Worm (Caenorhabditis elegans): Measurements from ENCODE around the gene kin-16.

Gene kin-16

DNA sequence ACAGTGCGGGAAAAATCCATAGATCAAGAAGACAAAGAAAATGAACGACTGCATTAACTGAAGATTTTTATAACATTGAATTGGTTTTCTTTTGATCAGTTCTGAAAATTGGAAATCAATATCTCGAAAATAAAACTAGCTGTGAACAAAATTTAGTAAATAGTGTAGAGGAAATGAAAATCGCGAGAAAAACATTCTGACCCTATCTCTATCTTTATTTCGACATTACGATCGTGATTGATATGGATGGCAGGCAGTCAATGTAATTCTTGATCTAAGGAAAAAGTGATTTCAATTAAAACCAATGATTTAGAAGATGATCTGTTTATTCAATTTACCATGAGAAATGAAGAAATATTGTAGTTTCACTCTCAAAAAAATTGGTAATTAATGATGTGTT, at the start of gene kin-16:
kin-16 (minus strand) TSS at position 101 of the 400 bp plus-strand sequence.
- TF ChIP-seq M03D4.4 (tag; optimal IDR thresholded peaks at IDR 0.05) (no peak), lsy-2 (tag; optimal IDR thresholded peaks at IDR 0.05) (no peak), sptf-1 (tag; optimal IDR thresholded peaks at IDR 0.05) (no peak), nhr-237 (tag; optimal IDR thresholded peaks at IDR 0.05) (no peak), ces-1 (GFP tag; optimal IDR thresholded peaks at IDR 0.05) (no peak), nhr-76 (tag; optimal IDR thresholded peaks at IDR 0.05) (no peak), lin-32 (GFP tag; optimal IDR thresholded peaks at IDR 0.05) (no peak), nhr-28 (tag; optimal IDR thresholded peaks at IDR 0.05) (no peak), tbx-8 (GFP tag; optimal IDR thresholded peaks at IDR 0.05) (no peak), pha-4 (tag; optimal IDR thresholded peaks at IDR 0.05) (no peak), mab-5 (tag; optimal IDR thresholded peaks at IDR 0.05) (no peak), mep-1 (tag; optimal IDR thresholded peaks at IDR 0.05) (no peak), blmp-1 (tag; optimal IDR thresholded peaks at IDR 0.05) (no peak), zip-8 (tag; optimal IDR thresholded peaks at IDR 0.05) (no peak), unc-120 (tag; optimal IDR thresholded peaks at IDR 0.05; ENCODE audit: poor library complexity, severe bottlenecking) (no peak), elt-3 (tag; optimal IDR thresholded peaks at IDR 0.05) (no peak), snpc-4 (tag; optimal IDR thresholded peaks at IDR 0.05) (no peak)

DNA sequence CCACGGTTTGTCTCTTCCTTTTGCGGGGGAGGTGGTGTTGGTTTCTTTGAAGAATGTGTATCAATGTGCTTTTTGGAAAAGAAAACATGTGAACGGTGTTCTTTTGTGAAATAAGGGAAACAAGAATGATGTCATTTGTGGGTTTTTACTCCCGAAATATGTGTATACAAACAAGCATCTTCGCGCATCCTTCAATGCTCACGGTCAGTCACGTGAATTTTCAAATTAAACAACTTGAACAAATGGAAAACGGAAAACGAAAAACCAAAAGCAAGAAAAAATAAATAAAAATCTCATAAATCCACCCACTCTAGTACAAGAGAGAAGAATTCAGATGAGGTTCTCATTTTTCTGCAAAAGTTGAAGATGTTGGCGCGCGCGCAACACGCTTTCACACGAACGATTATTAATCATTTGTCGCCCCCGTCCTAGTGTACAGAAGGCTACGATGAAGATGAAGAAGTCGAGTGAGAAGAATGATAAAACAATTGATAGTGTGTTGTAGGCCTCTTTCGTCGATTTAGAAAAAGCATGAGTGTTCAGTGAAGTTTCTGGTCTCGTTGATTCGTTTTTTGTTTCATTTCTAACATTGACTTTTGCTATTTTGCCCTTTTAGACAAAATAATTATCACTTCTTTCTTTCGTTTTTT, 49.3 kb upstream of the kin-16 start:
- no peak for TF ChIP-seq cnd-1 (tag; optimal IDR thresholded peaks at IDR 0.05)
- TF ChIP-seq ceh-43 (GFP tag; optimal IDR thresholded peaks at IDR 0.05), result no peak
- no peak for TF ChIP-seq elt-3 (tag; optimal IDR thresholded peaks at IDR 0.05)
- no peak for TF ChIP-seq mls-2 (tag; optimal IDR thresholded peaks at IDR 0.05)
- TF ChIP-seq bed-3 (GFP tag; optimal IDR thresholded peaks at IDR 0.05), result no peak
- no peak for TF ChIP-seq sem-2 (GFP tag; optimal IDR thresholded peaks at IDR 0.05)
- no peak for TF ChIP-seq tbx-8 (GFP tag; optimal IDR thresholded peaks at IDR 0.05)
- no peak for TF ChIP-seq nhr-28 (tag; optimal IDR thresholded peaks at IDR 0.05)
- TF ChIP-seq flh-1 (GFP tag; optimal IDR thresholded peaks at IDR 0.05), result no peak
- no peak for TF ChIP-seq ham-2 (GFP tag; optimal IDR thresholded peaks at IDR 0.05)
- no peak for TF ChIP-seq elt-1 (tag; optimal IDR thresholded peaks at IDR 0.05; ENCODE audit: borderline replicate concordance, insufficient read depth)
- no peak for TF ChIP-seq unc-120 (tag; optimal IDR thresholded peaks at IDR 0.05; ENCODE audit: poor library complexity, severe bottlenecking)
- TF ChIP-seq lin-13 (tag; optimal IDR thresholded peaks at IDR 0.05), result no peak
- TF ChIP-seq ztf-11 (tag; optimal IDR thresholded peaks at IDR 0.05), result no peak
- TF ChIP-seq pha-4 (tag; optimal IDR thresholded peaks at IDR 0.05), result no peak
- TF ChIP-seq lin-32 (GFP tag; optimal IDR thresholded peaks at IDR 0.05), result no peak
- no peak for TF ChIP-seq mep-1 (tag; optimal IDR thresholded peaks at IDR 0.05)
- TF ChIP-seq nhr-2 (tag; optimal IDR thresholded peaks at IDR 0.05), result no peak

DNA sequence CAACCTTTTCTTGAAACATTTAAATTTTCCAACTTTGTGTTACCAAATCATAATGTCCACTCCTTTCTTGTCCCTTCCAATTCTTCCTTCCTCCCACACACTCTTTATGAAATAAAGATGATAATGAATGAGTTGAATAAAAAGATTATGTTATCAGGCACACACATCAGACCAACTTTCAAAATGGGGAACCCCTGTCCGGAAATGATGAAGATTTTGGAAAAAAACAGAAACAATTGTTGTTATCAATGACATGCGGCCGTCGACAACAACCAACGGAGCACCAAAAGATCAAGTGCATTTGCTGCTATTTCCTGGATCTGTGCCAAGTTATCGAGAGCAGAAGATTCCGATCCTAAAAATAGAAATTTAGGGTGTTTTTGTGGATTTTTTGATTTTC, 47.4 kb upstream of the kin-16 start:
- no peak for TF ChIP-seq ceh-83 (GFP tag; optimal IDR thresholded peaks at IDR 0.05)
- no peak for TF ChIP-seq unc-120 (tag; optimal IDR thresholded peaks at IDR 0.05; ENCODE audit: poor library complexity, severe bottlenecking)
- TF ChIP-seq mep-1 (tag; optimal IDR thresholded peaks at IDR 0.05), result no peak
- no peak for TF ChIP-seq sptf-1 (tag; optimal IDR thresholded peaks at IDR 0.05)
- TF ChIP-seq hlh-1 (tag; optimal IDR thresholded peaks at IDR 0.05), result no peak
- TF ChIP-seq lsy-2 (tag; optimal IDR thresholded peaks at IDR 0.05), result no peak

DNA sequence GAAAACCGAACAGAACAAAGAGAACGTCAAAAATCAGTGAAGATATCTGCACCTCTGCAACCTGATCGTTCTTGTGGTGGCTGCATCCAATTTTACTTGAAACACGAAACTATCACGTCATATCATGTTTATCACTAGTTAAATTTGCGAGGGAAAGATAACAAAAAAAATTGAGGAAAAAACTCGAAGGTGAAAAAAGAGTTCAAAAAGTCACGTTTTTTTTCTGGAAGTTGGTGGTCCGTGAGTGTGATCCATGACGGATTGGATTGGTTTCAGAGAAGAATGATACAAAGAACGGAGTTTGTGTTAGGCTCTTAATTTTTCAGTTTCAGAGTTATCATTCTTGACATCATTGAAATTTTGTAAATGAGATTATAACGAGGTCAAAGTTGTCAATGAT, 46.6 kb upstream of the kin-16 start:
- TF ChIP-seq lin-32 (GFP tag; optimal IDR thresholded peaks at IDR 0.05) (no peak), lin-13 (tag; optimal IDR thresholded peaks at IDR 0.05) (no peak), mls-2 (tag; optimal IDR thresholded peaks at IDR 0.05) (no peak), tbx-8 (GFP tag; optimal IDR thresholded peaks at IDR 0.05) (no peak)

DNA sequence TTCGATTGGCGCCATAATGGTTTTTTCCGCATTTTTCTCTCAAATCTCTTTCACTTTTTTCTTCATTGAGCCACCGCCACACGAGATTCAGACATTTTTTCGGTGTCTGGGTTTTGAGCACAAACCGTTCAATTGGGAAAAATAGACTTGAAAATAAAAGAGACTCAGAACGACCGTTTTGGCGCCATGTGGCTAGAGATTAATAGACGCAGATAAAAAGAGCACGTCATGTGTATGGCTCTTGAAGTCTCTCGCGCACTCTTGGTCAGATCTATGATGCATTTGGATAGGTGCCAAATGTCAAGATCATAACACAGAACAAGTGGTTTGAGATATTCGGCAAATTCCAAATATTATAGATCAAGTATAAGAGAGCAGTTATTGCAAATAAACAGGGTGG, 45.5 kb upstream of the kin-16 start:
- TF ChIP-seq nhr-2 (tag; optimal IDR thresholded peaks at IDR 0.05) (no peak), ceh-43 (GFP tag; optimal IDR thresholded peaks at IDR 0.05) (no peak), cnd-1 (tag; optimal IDR thresholded peaks at IDR 0.05) (no peak), zip-8 (tag; optimal IDR thresholded peaks at IDR 0.05) (no peak), unc-62 (GFP tag; optimal IDR thresholded peaks at IDR 0.05) (no peak), pha-4 (tag; optimal IDR thresholded peaks at IDR 0.05) (no peak), bed-3 (GFP tag; optimal IDR thresholded peaks at IDR 0.05) (no peak), sem-2 (GFP tag; optimal IDR thresholded peaks at IDR 0.05) (no peak), nhr-76 (tag; optimal IDR thresholded peaks at IDR 0.05) (no peak), snpc-4 (tag; optimal IDR thresholded peaks at IDR 0.05) (no peak), drap-1 (GFP tag; optimal IDR thresholded peaks at IDR 0.05) (no peak), nhr-28 (tag; optimal IDR thresholded peaks at IDR 0.05) (no peak), mls-2 (tag; optimal IDR thresholded peaks at IDR 0.05) (no peak), hlh-1 (tag; optimal IDR thresholded peaks at IDR 0.05) (no peak), elt-3 (tag; optimal IDR thresholded peaks at IDR 0.05) (no peak), sptf-1 (tag; optimal IDR thresholded peaks at IDR 0.05) (no peak)

Measured in whole organism, mixed stage, embryonic.